Worm (Caenorhabditis elegans) whole organism, L4 larva: Measurements from ENCODE around the gene Y57E12AL.2.

Experiments used
- D1046.2 ChIP-seq: fragments of 200-800 bp; sonication (Bioruptor generic); IDR thresholded peaks from 2 replicates; pipeline ENCODE4 v1.3.6; 2022; ENCODE audit warnings: missing genetic modification characterization, missing compliant biosample characterization
- F10B5.3 ChIP-seq: sonication (generic microtip); optimal IDR thresholded peaks from 2 replicates; lab custom pipeline; 2016; ENCODE audit warnings: mild to moderate bottlenecking, missing genetic modification characterization, missing compliant biosample characterization
- R02D3.7 ChIP-seq: fragments of 150-350 bp; sonication (generic microtip); optimal IDR thresholded peaks from 3 replicates; lab custom pipeline; 2014; ENCODE audit warnings: missing biosample characterization, missing genetic modification characterization
- T20F7.1 ChIP-seq: fragments of 200-800 bp; sonication (Bioruptor generic); optimal IDR thresholded peaks from 2 replicates; lab custom pipeline; 2018; ENCODE audit warnings: mild to moderate bottlenecking, missing genetic modification characterization, missing compliant biosample characterization
- Y48G9A.11 ChIP-seq: fragments of 200-800 bp; sonication (Bioruptor generic); IDR thresholded peaks from 2 replicates; pipeline ENCODE4 v1.3.6; 2022; ENCODE audit warnings: missing genetic modification reagents, missing genetic modification characterization, missing compliant biosample characterization
- Y75B8A.6 ChIP-seq: fragments of 200-800 bp; sonication (Bioruptor generic); IDR thresholded peaks from 2 replicates; pipeline ENCODE4 v1.3.6; 2022; ENCODE audit warnings: missing genetic modification reagents, missing genetic modification characterization, missing compliant biosample characterization
- ZK337.2 ChIP-seq: fragments of 200-800 bp; sonication (Bioruptor generic); IDR thresholded peaks from 2 replicates; pipeline ENCODE4 v1.3.6; 2022; ENCODE audit warnings: missing genetic modification reagents, missing genetic modification characterization, missing compliant biosample characterization
- ama-1 ChIP-seq: fragments of 150-350 bp; optimal IDR thresholded peaks from 2 replicates; lab custom pipeline; 2014; ENCODE audit warnings: inconsistent platforms, mixed read lengths
- ceh-20 ChIP-seq: fragments of 200-800 bp; sonication (Bioruptor generic); IDR thresholded peaks from 2 replicates; pipeline ENCODE4 v1.3.6; 2022; ENCODE audit warnings: missing genetic modification reagents, missing genetic modification characterization, missing compliant biosample characterization
- ceh-28 ChIP-seq: fragments of 150-350 bp; optimal IDR thresholded peaks from 2 replicates; lab custom pipeline; 2014; ENCODE audit warnings: missing biosample characterization, missing genetic modification reagents, missing genetic modification characterization
- ceh-44 ChIP-seq: fragments of 200-800 bp; sonication (Bioruptor generic); IDR thresholded peaks from 2 replicates; pipeline ENCODE4 v1.3.6; 2022; ENCODE audit warnings: missing genetic modification reagents, missing genetic modification characterization, missing compliant biosample characterization
- daf-16 ChIP-seq, 3 experiments: sonication (generic microtip); optimal IDR thresholded peaks; 2 replicates each; lab custom pipeline; 2016 to 2017; ENCODE audit warnings: missing genetic modification characterization in 3 of 3, missing genetic modification reagents in 3 of 3, mild to moderate bottlenecking in 2 of 3, missing compliant biosample characterization in 2 of 3, missing biosample characterization in 1 of 3, moderate library complexity in 1 of 3
- daf-8 ChIP-seq: fragments of 200-800 bp; sonication (Bioruptor generic); IDR thresholded peaks from 2 replicates; pipeline ENCODE4 v1.3.6; 2022; ENCODE audit warnings: missing genetic modification characterization, missing compliant biosample characterization
- dmd-9 ChIP-seq: fragments of 200-800 bp; sonication (Bioruptor generic); IDR thresholded peaks from 2 replicates; pipeline ENCODE4 v1.3.6; 2022; ENCODE audit warnings: missing genetic modification reagents, missing genetic modification characterization, missing compliant biosample characterization
- duxl-1 ChIP-seq: sonication (generic microtip); optimal IDR thresholded peaks from 2 replicates; lab custom pipeline; 2016; ENCODE audit warnings: mild to moderate bottlenecking, missing genetic modification characterization, moderate library complexity, missing compliant biosample characterization; ENCODE audit not compliant: poor library complexity
- dve-1 ChIP-seq: sonication (generic microtip); optimal IDR thresholded peaks from 2 replicates; lab custom pipeline; 2017; ENCODE audit warnings: antibody characterized with exemption, mild to moderate bottlenecking, missing genetic modification characterization, missing compliant biosample characterization; ENCODE audit not compliant: insufficient read depth
- fkh-10 ChIP-seq: fragments of 150-350 bp; optimal IDR thresholded peaks from 2 replicates; lab custom pipeline; 2014; ENCODE audit warnings: missing biosample characterization, missing genetic modification reagents, missing genetic modification characterization
- fos-1 ChIP-seq: fragments of 150-350 bp; optimal IDR thresholded peaks from 2 replicates; lab custom pipeline; 2014; ENCODE audit warnings: missing biosample characterization, missing genetic modification characterization
- hif-1 ChIP-seq, 2 experiments: sonication (generic microtip); optimal IDR thresholded peaks; 2 replicates each; lab custom pipeline; 2016 to 2017; ENCODE audit warnings: missing compliant biosample characterization in 2 of 2, missing genetic modification characterization in 2 of 2, missing genetic modification reagents in 2 of 2, missing genotype in 2 of 2, mild to moderate bottlenecking in 1 of 2
- hlh-11 ChIP-seq: fragments of 200-800 bp; sonication (Bioruptor generic); optimal IDR thresholded peaks from 2 replicates; lab custom pipeline; 2018; ENCODE audit warnings: mild to moderate bottlenecking, missing genetic modification characterization, missing compliant biosample characterization
- hlh-30 ChIP-seq: sonication (generic microtip); optimal IDR thresholded peaks from 2 replicates; lab custom pipeline; 2017; ENCODE audit warnings: antibody characterized with exemption, mild to moderate bottlenecking, missing genetic modification characterization, missing compliant biosample characterization; ENCODE audit not compliant: insufficient read depth
- hmg-1.1 ChIP-seq: fragments of 200-800 bp; sonication (Bioruptor generic); IDR thresholded peaks from 2 replicates; pipeline ENCODE4 v1.3.6; 2022; ENCODE audit warnings: missing genetic modification reagents, missing genetic modification characterization, missing compliant biosample characterization
- lin-1 ChIP-seq: fragments of 200-800 bp; sonication (Bioruptor generic); IDR thresholded peaks from 2 replicates; pipeline ENCODE4 v1.3.6; 2022; ENCODE audit warnings: missing genetic modification reagents, missing genetic modification characterization, missing compliant biosample characterization
- lin-15B ChIP-seq: fragments of 150-350 bp; sonication (generic microtip); optimal IDR thresholded peaks from 3 replicates; lab custom pipeline; 2014; ENCODE audit warnings: missing biosample characterization, missing genetic modification characterization
- lin-38 ChIP-seq: fragments of 200-800 bp; sonication (Bioruptor generic); IDR thresholded peaks from 2 replicates; pipeline ENCODE4 v1.3.6; 2022; ENCODE audit warnings: missing genetic modification reagents, missing genetic modification characterization, missing compliant biosample characterization
- lin-39 ChIP-seq: fragments of 150-350 bp; optimal IDR thresholded peaks from 2 replicates; lab custom pipeline; 2014; ENCODE audit warnings: missing biosample characterization, missing genetic modification reagents, missing genetic modification characterization
- lir-3 ChIP-seq: sonication (generic microtip); optimal IDR thresholded peaks from 2 replicates; lab custom pipeline; 2016; ENCODE audit warnings: mild to moderate bottlenecking, missing genetic modification characterization, missing compliant biosample characterization
- lsy-2 ChIP-seq, 2 experiments: fragments of 150-350 bp in 1 of 2; sonication (generic microtip) in 1 of 2; optimal IDR thresholded peaks; 2 replicates each; lab custom pipeline; 2014 to 2017; ENCODE audit warnings: missing biosample characterization in 2 of 2, missing genetic modification characterization in 2 of 2
- madf-5 ChIP-seq, 2 experiments: fragments of 200-800 bp; sonication (Bioruptor generic); IDR thresholded peaks; 2 replicates each; pipeline ENCODE4 v1.3.6; 2022; ENCODE audit warnings: missing compliant biosample characterization in 2 of 2, missing genetic modification characterization in 2 of 2
- madf-9 ChIP-seq: fragments of 200-800 bp; sonication (Bioruptor generic); conservative IDR thresholded peaks from 2 replicates; pipeline ENCODE4 v1.3.6; 2022; ENCODE audit warnings: missing genetic modification reagents, missing genetic modification characterization, missing compliant biosample characterization
- mdt-29 ChIP-seq: fragments of 200-800 bp; sonication (Bioruptor generic); IDR thresholded peaks from 2 replicates; pipeline ENCODE4 v1.3.6; 2022; ENCODE audit warnings: missing genetic modification reagents, missing genetic modification characterization, missing compliant biosample characterization
- mep-1 ChIP-seq: fragments of 150-350 bp; sonication (generic microtip); optimal IDR thresholded peaks from 3 replicates; lab custom pipeline; 2014; ENCODE audit warnings: missing biosample characterization, missing genetic modification characterization
- mes-2 ChIP-seq: sonication (generic microtip); optimal IDR thresholded peaks from 2 replicates; lab custom pipeline; 2016; ENCODE audit warnings: missing genotype, mild to moderate bottlenecking, missing genetic modification characterization, missing compliant biosample characterization; ENCODE audit not compliant: poor library complexity, severe bottlenecking
- nhr-10 ChIP-seq: fragments of 150-350 bp; optimal IDR thresholded peaks from 2 replicates; lab custom pipeline; 2014; ENCODE audit warnings: missing biosample characterization, missing genetic modification characterization
- nhr-11 ChIP-seq: fragments of 150-350 bp; optimal IDR thresholded peaks from 2 replicates; lab custom pipeline; 2014; ENCODE audit warnings: missing biosample characterization, missing genetic modification characterization
- nhr-25 ChIP-seq: sonication (generic microtip); optimal IDR thresholded peaks from 2 replicates; lab custom pipeline; 2017; ENCODE audit warnings: missing genetic modification characterization, mild to moderate bottlenecking, missing compliant biosample characterization, antibody characterized with exemption, moderate library complexity, borderline replicate concordance; ENCODE audit not compliant: insufficient read depth
- nhr-41 ChIP-seq: fragments of 200-800 bp; sonication (Bioruptor generic); IDR thresholded peaks from 2 replicates; pipeline ENCODE4 v1.3.6; 2022; ENCODE audit warnings: missing genetic modification reagents, missing genetic modification characterization, missing compliant biosample characterization
- nhr-48 ChIP-seq: sonication (generic microtip); optimal IDR thresholded peaks from 2 replicates; lab custom pipeline; 2016; ENCODE audit warnings: mild to moderate bottlenecking, missing genetic modification characterization, missing compliant biosample characterization
- nhr-76 ChIP-seq: fragments of 150-350 bp; optimal IDR thresholded peaks from 2 replicates; lab custom pipeline; 2014; ENCODE audit warnings: missing biosample characterization, missing genetic modification characterization
- skn-1 ChIP-seq: fragments of 150-350 bp; optimal IDR thresholded peaks from 2 replicates; lab custom pipeline; 2014; ENCODE audit warnings: missing biosample characterization, missing genetic modification characterization
- snpc-1.2 ChIP-seq: fragments of 200-800 bp; sonication (Bioruptor generic); IDR thresholded peaks from 2 replicates; pipeline ENCODE4 v1.3.6; 2022; ENCODE audit warnings: missing genetic modification reagents, missing genetic modification characterization, missing compliant biosample characterization
- snpc-4 ChIP-seq: fragments of 150-350 bp; optimal IDR thresholded peaks from 2 replicates; lab custom pipeline; 2014; ENCODE audit warnings: missing biosample characterization, missing genetic modification characterization
- spr-1 ChIP-seq: sonication (generic microtip); optimal IDR thresholded peaks from 2 replicates; lab custom pipeline; 2016; ENCODE audit warnings: mild to moderate bottlenecking, missing genetic modification characterization, missing compliant biosample characterization
- spr-3 ChIP-seq: fragments of 200-800 bp; sonication (Bioruptor generic); optimal IDR thresholded peaks from 2 replicates; lab custom pipeline; 2018; ENCODE audit warnings: mild to moderate bottlenecking, missing genetic modification characterization, missing compliant biosample characterization
- tag-97 ChIP-seq: fragments of 200-800 bp; sonication (Bioruptor generic); IDR thresholded peaks from 2 replicates; pipeline ENCODE4 v1.3.6; 2022; ENCODE audit warnings: missing genetic modification characterization, missing compliant biosample characterization
- tra-1 ChIP-seq: fragments of 200-800 bp; sonication (Bioruptor generic); IDR thresholded peaks from 2 replicates; pipeline ENCODE4 v1.3.6; 2022; ENCODE audit warnings: missing genetic modification reagents, missing genetic modification characterization, missing compliant biosample characterization
- unc-130 ChIP-seq: sonication (generic microtip); optimal IDR thresholded peaks from 2 replicates; lab custom pipeline; 2016; ENCODE audit warnings: missing genetic modification reagents, missing genetic modification characterization, missing compliant biosample characterization
- zag-1 ChIP-seq: fragments of 150-350 bp; optimal IDR thresholded peaks from 2 replicates; lab custom pipeline; 2014; ENCODE audit warnings: missing biosample characterization, missing genetic modification characterization
- zfp-3 ChIP-seq: fragments of 200-800 bp; sonication (Bioruptor generic); conservative IDR thresholded peaks from 2 replicates; pipeline ENCODE4 v1.3.6; 2022; ENCODE audit warnings: missing genetic modification reagents, missing genetic modification characterization, missing compliant biosample characterization
- zip-11 ChIP-seq: fragments of 200-800 bp; sonication (Bioruptor generic); IDR thresholded peaks from 2 replicates; pipeline ENCODE4 v1.3.6; 2022; ENCODE audit warnings: missing genetic modification characterization, missing compliant biosample characterization
- ztf-7 ChIP-seq: fragments of 150-350 bp; optimal IDR thresholded peaks from 2 replicates; lab custom pipeline; 2014; ENCODE audit warnings: missing biosample characterization, missing genetic modification characterization

Y57E12AL.2 gene

ce11 chrV:7089217-7089616, 31.3 kb downstream of the Y57E12AL.2 start (continued):
- TF ChIP-seq Y48G9A.11 (GFP tag; lab: Robert Waterston, UW) (no peak), lin-1 (GFP tag; lab: Robert Waterston, UW) (no peak), lin-38 (GFP tag; lab: Robert Waterston, UW) (no peak), tra-1 (GFP tag; lab: Robert Waterston, UW) (no peak), snpc-1.2 (GFP tag; lab: Robert Waterston, UW) (no peak), nhr-48 (peak; percentile 40), mep-1 (tag; lab: Kevin White, UChicago) (peak; percentile 40), zag-1 (tag; lab: Kevin White, UChicago) (no peak), spr-3 (GFP tag; lab: Kevin White, UChicago) (no peak), madf-5 (GFP tag; IDR thresholded peaks at IDR 0.05; lab: Robert Waterston, UW) (no peak), fkh-10 (GFP tag; lab: Kevin White, UChicago) (no peak), ama-1 (no peak), ZK337.2 (GFP tag; lab: Robert Waterston, UW) (no peak), skn-1 (no peak), R02D3.7 (tag; lab: Kevin White, UChicago) (no peak), D1046.2 (GFP tag; lab: Robert Waterston, UW) (no peak), tag-97 (GFP tag; lab: Robert Waterston, UW) (no peak), nhr-76 (no peak), ztf-7 (tag; lab: Kevin White, UChicago) (no peak), Y75B8A.6 (GFP tag; lab: Robert Waterston, UW) (no peak), hlh-11 (tag; lab: Kevin White, UChicago) (peak; percentile 18), lir-3 (tag; lab: Kevin White, UChicago) (no peak), hmg-1.1 (GFP tag; lab: Robert Waterston, UW) (no peak), hlh-30 (peak; percentile 80), nhr-41 (GFP tag; lab: Robert Waterston, UW) (no peak), madf-9 (GFP tag; lab: Robert Waterston, UW) (no peak), hif-1 (tag; optimal IDR thresholded peaks at IDR 0.05; lab: Kevin White, UChicago) (no peak), lin-39 (no peak), fos-1 (tag; lab: Kevin White, UChicago) (no peak), ceh-44 (GFP tag; lab: Robert Waterston, UW) (no peak), mes-2 (no peak), daf-16 (GFP tag; optimal IDR thresholded peaks at IDR 0.05; lab: Kevin White, UChicago) (no peak), daf-16 (tag; optimal IDR thresholded peaks at IDR 0.05; lab: Kevin White, UChicago) (peak; percentile 24), ceh-20 (GFP tag; lab: Robert Waterston, UW) (no peak), unc-130 (GFP tag; lab: Kevin White, UChicago) (no peak), T20F7.1 (GFP tag; lab: Kevin White, UChicago) (no peak), nhr-10 (no peak), snpc-4 (tag; lab: Kevin White, UChicago) (no peak), spr-1 (tag; lab: Kevin White, UChicago) (no peak), mdt-29 (GFP tag; lab: Robert Waterston, UW) (no peak), F10B5.3 (tag; lab: Kevin White, UChicago) (no peak), zip-11 (no peak), zfp-3 (GFP tag; lab: Robert Waterston, UW) (no peak), lsy-2 (tag; optimal IDR thresholded peaks at IDR 0.05; lab: Kevin White, UChicago) (peak in 1 of 2 experiments; percentile 39), dve-1 (tag; lab: Kevin White, UChicago) (peak; percentile 43), nhr-11 (tag; lab: Kevin White, UChicago) (no peak), daf-8 (no peak), lin-15B (tag; lab: Kevin White, UChicago) (no peak), duxl-1 (tag; lab: Kevin White, UChicago) (no peak), ceh-28 (tag; lab: Kevin White, UChicago) (no peak), nhr-25 (tag; lab: Kevin White, UChicago) (peak; percentile 50), dmd-9 (no peak)
